Fruit fly (Drosophila melanogaster): Measurements from ENCODE around the gene sowah.

Gene sowah

DNA sequence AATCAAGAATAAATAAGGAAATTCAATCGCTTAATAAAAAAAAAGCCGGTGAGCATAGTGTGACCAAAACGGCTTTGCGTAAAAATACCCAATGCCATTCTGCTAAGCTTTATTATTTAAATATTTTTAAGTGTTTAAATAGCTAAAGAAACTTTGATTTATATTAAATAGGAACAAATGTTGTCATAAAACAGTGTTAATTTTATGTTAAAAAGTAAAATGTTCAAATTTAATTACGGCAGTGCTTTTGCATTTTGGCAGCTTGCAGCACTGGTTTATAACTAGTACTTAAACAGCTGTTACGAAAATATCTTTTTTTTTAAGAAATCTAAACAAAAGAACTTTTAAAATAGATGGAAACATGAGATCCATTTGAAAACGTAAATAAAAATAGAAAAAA, 71.1 kb downstream of the sowah start, which contains the start of the genes CG10638 and CG10681 (continued):
- TF ChIP-seq CG8089 (GFP tag; optimal IDR thresholded peaks at IDR 0.05) (no peak), CG1792 (GFP tag; optimal IDR thresholded peaks at IDR 0.05) (no peak), gro (GFP tag; optimal IDR thresholded peaks at IDR 0.05) (no peak), CG13775 (GFP tag; optimal IDR thresholded peaks at IDR 0.05) (peak; percentile 45), nau (GFP tag; optimal IDR thresholded peaks at IDR 0.05) (peak; percentile 45), pnt (GFP tag; optimal IDR thresholded peaks at IDR 0.05) (no peak), CG15011 (GFP tag; optimal IDR thresholded peaks at IDR 0.05) (no peak), oc (tag; optimal IDR thresholded peaks at IDR 0.05) (no peak), Oaz (GFP tag; IDR thresholded peaks at IDR 0.05) (no peak), lbe (GFP tag; optimal IDR thresholded peaks at IDR 0.05) (peak; percentile 85), fd3F (GFP tag; optimal IDR thresholded peaks at IDR 0.05) (no peak), Hr3 (GFP tag; optimal IDR thresholded peaks at IDR 0.05) (peak; percentile 22), pan (optimal IDR thresholded peaks at IDR 0.05) (no peak), pan (GFP tag; optimal IDR thresholded peaks at IDR 0.05 in 1 of 2, IDR thresholded peaks at IDR 0.05 in 1 of 2) (no peak), CG7963 (GFP tag; IDR thresholded peaks at IDR 0.05; ENCODE audit: partially characterized antibody) (no peak), Neu2 (GFP tag; optimal IDR thresholded peaks at IDR 0.05; ENCODE audit: borderline replicate concordance) (no peak), CG1529 (GFP tag; optimal IDR thresholded peaks at IDR 0.05) (no peak), CG8924 (tag; optimal IDR thresholded peaks at IDR 0.05) (peak; percentile 49), Chrac-16 (GFP tag; optimal IDR thresholded peaks at IDR 0.05) (peak; percentile 48), chm (GFP tag; IDR thresholded peaks at IDR 0.05) (no peak), fd64A (GFP tag; optimal IDR thresholded peaks at IDR 0.05) (no peak), jing (GFP tag; optimal IDR thresholded peaks at IDR 0.05) (no peak), vfl (GFP tag; optimal IDR thresholded peaks at IDR 0.05) (peak; percentile 5), CG14014 (GFP tag; IDR thresholded peaks at IDR 0.05) (no peak), CG13296 (GFP tag; optimal IDR thresholded peaks at IDR 0.05) (peak; percentile 54), Camta (GFP tag; optimal IDR thresholded peaks at IDR 0.05) (no peak), CG2116 (GFP tag; optimal IDR thresholded peaks at IDR 0.05) (peak; percentile 95), unpg (GFP tag; optimal IDR thresholded peaks at IDR 0.05) (peak; percentile 54), hb (GFP tag; IDR thresholded peaks at IDR 0.05; ENCODE audit: partially characterized antibody) (no peak), Ptx1 (GFP tag; IDR thresholded peaks at IDR 0.05) (0 out of 2 replicates have a peak, but pooled peaks have one; percentile 16), Meics (GFP tag; optimal IDR thresholded peaks at IDR 0.05) (no peak), chn (GFP tag; optimal IDR thresholded peaks at IDR 0.05) (peak; percentile 16), so (GFP tag; IDR thresholded peaks at IDR 0.05) (no peak), bigmax (GFP tag; optimal IDR thresholded peaks at IDR 0.05) (no peak), toy (GFP tag; IDR thresholded peaks at IDR 0.05) (no peak), Nf-YC (tag; optimal IDR thresholded peaks at IDR 0.05) (peak; percentile 49), Vsx1 (GFP tag; optimal IDR thresholded peaks at IDR 0.05) (peak; percentile 56), rib (GFP tag; IDR thresholded peaks at IDR 0.05) (no peak), Sry-β (GFP tag; optimal IDR thresholded peaks at IDR 0.05) (no peak), shn (GFP tag; optimal IDR thresholded peaks at IDR 0.05) (no peak), CG31224 (GFP tag; IDR thresholded peaks at IDR 0.05) (no peak), CG16863 (GFP tag; optimal IDR thresholded peaks at IDR 0.05) (peak; percentile 18), dati (GFP tag; IDR thresholded peaks at IDR 0.05) (no peak), Xrp1 (GFP tag; IDR thresholded peaks at IDR 0.05) (peak; percentile 47), CrebB (tag; optimal IDR thresholded peaks at IDR 0.05) (peak; percentile 1), CG14965 (GFP tag; optimal IDR thresholded peaks at IDR 0.05; ENCODE audit: borderline replicate concordance) (no peak), vvl (GFP tag; IDR thresholded peaks at IDR 0.05) (peak; percentile 50), ems (GFP tag; optimal IDR thresholded peaks at IDR 0.05) (no peak), CG6683 (GFP tag; optimal IDR thresholded peaks at IDR 0.05) (no peak), Ada2b (GFP tag; IDR thresholded peaks at IDR 0.05) (no peak), gfzf (GFP tag; optimal IDR thresholded peaks at IDR 0.05) (peak; percentile 68), CG10209 (GFP tag; optimal IDR thresholded peaks at IDR 0.05) (peak; percentile 31)
